Fruit fly (Drosophila melanogaster) whole organism, embryonic: ENCODE data around the gene CG42258.

Experiments
- ATbp ChIP-seq: fragments of 200-800 bp; sonication (Bioruptor generic); optimal IDR thresholded peaks from 2 replicates; lab custom pipeline; 2017; ENCODE audit warnings: missing biosample characterization, mild to moderate bottlenecking, missing genetic modification characterization, missing genetic modification reagents
- Atf6 ChIP-seq: fragments of 200-800 bp; sonication (Bioruptor generic); IDR thresholded peaks from 2 replicates; pipeline ENCODE4 v1.3.6; 2022; ENCODE audit warnings: missing biosample characterization, missing genetic modification characterization
- CG10366 ChIP-seq: fragments of 200-800 bp; sonication (Bioruptor generic); IDR thresholded peaks from 2 replicates; pipeline ENCODE4 v1.3.6; 2022; ENCODE audit warnings: missing biosample characterization, missing genetic modification characterization
- CG11696 ChIP-seq: fragments of 200-800 bp; sonication (Bioruptor generic); IDR thresholded peaks from 2 replicates; pipeline ENCODE4 v1.3.6; 2022; ENCODE audit warnings: missing biosample characterization, missing genetic modification characterization
- CG16779 ChIP-seq: fragments of 200-800 bp; sonication (Bioruptor generic); IDR thresholded peaks from 2 replicates; pipeline ENCODE4 v1.3.6; 2022; ENCODE audit warnings: missing biosample characterization, missing genetic modification characterization
- CG16815 ChIP-seq: fragments of 200-800 bp; sonication (Bioruptor generic); optimal IDR thresholded peaks from 3 replicates; lab custom pipeline; 2017; ENCODE audit warnings: missing biosample characterization, mild to moderate bottlenecking, missing genetic modification characterization
- CG17328 ChIP-seq: fragments of 200-800 bp; sonication (Bioruptor generic); IDR thresholded peaks from 2 replicates; pipeline ENCODE4 v1.3.6; 2022; ENCODE audit warnings: missing biosample characterization, missing genetic modification characterization
- CG17359 ChIP-seq: fragments of 200-800 bp; sonication (Bioruptor generic); optimal IDR thresholded peaks from 3 replicates; lab custom pipeline; 2018; ENCODE audit warnings: missing biosample characterization, mild to moderate bottlenecking, missing genetic modification characterization, moderate library complexity
- CG18599 ChIP-seq: fragments of 200-800 bp; sonication (Bioruptor generic); optimal IDR thresholded peaks from 3 replicates; lab custom pipeline; 2017; ENCODE audit warnings: missing biosample characterization, missing genetic modification characterization, mild to moderate bottlenecking, moderate library complexity, missing genetic modification reagents
- CG2116 ChIP-seq: fragments of 200-800 bp; sonication (Bioruptor generic); optimal IDR thresholded peaks from 3 replicates; lab custom pipeline; 2018; ENCODE audit warnings: missing biosample characterization, mild to moderate bottlenecking, missing genetic modification characterization
- CG3065 ChIP-seq: fragments of 200-800 bp; sonication (Bioruptor generic); optimal IDR thresholded peaks from 2 replicates; lab custom pipeline; 2016; ENCODE audit warnings: missing biosample characterization, missing genetic modification characterization
- CG32532 ChIP-seq: fragments of 200-800 bp; sonication (Bioruptor generic); IDR thresholded peaks from 2 replicates; pipeline ENCODE4 v1.3.6; 2022; ENCODE audit warnings: missing biosample characterization, missing genetic modification characterization
- CG32772 ChIP-seq: fragments of 200-800 bp; sonication (Bioruptor generic); IDR thresholded peaks from 2 replicates; pipeline ENCODE4 v1.3.6; 2022; ENCODE audit warnings: missing biosample characterization, missing genetic modification characterization
- CG3281 ChIP-seq: fragments of 200-800 bp; sonication (Bioruptor generic); optimal IDR thresholded peaks from 3 replicates; lab custom pipeline; 2017; ENCODE audit warnings: missing biosample characterization, mild to moderate bottlenecking, missing genetic modification characterization
- CG34422 ChIP-seq: fragments of 200-800 bp; sonication (Bioruptor generic); IDR thresholded peaks from 3 replicates; pipeline ENCODE4 v1.3.6; 2022; ENCODE audit warnings: missing biosample characterization, missing genetic modification characterization
- CG4328 ChIP-seq: fragments of 200-800 bp; sonication (Bioruptor generic); optimal IDR thresholded peaks from 3 replicates; lab custom pipeline; 2017; ENCODE audit warnings: missing biosample characterization, missing genetic modification reagents, missing genetic modification characterization
- CG43689 ChIP-seq: fragments of 200-800 bp; sonication (Bioruptor generic); IDR thresholded peaks from 2 replicates; pipeline ENCODE4 v1.3.6; 2022; ENCODE audit warnings: missing biosample characterization, missing genetic modification characterization
- CG6654 ChIP-seq: fragments of 200-800 bp; sonication (Bioruptor generic); optimal IDR thresholded peaks from 2 replicates; lab custom pipeline; 2017; ENCODE audit warnings: missing biosample characterization, mild to moderate bottlenecking, missing genetic modification characterization
- CG6683 ChIP-seq: fragments of 200-800 bp; sonication (Bioruptor generic); optimal IDR thresholded peaks from 2 replicates; lab custom pipeline; 2017; ENCODE audit warnings: missing biosample characterization, mild to moderate bottlenecking, missing genetic modification characterization, missing genetic modification reagents
- CG6854 ChIP-seq: fragments of 200-800 bp; sonication (Bioruptor generic); optimal IDR thresholded peaks from 3 replicates; lab custom pipeline; 2017; ENCODE audit warnings: missing biosample characterization, mild to moderate bottlenecking, missing genetic modification characterization
- CG7372 ChIP-seq: fragments of 200-800 bp; sonication (Bioruptor generic); IDR thresholded peaks from 2 replicates; pipeline ENCODE4 v1.3.6; 2022; ENCODE audit warnings: missing biosample characterization, missing genetic modification characterization
- CG7987 ChIP-seq: fragments of 200-800 bp; sonication (Bioruptor generic); optimal IDR thresholded peaks from 2 replicates; lab custom pipeline; 2018; ENCODE audit warnings: missing biosample characterization, mild to moderate bottlenecking, missing genetic modification characterization, moderate library complexity
- CG8290 ChIP-seq, 3 experiments: fragments of 200-800 bp; sonication (Bioruptor generic); optimal IDR thresholded peaks; 2 replicates each; lab custom pipeline; 2016 to 2019; ENCODE audit warnings: missing biosample characterization in 3 of 3, missing genetic modification characterization in 3 of 3, mild to moderate bottlenecking in 2 of 3, moderate library complexity in 1 of 3
- CG9215 ChIP-seq: fragments of 200-800 bp; sonication (Bioruptor generic); IDR thresholded peaks from 2 replicates; pipeline ENCODE4 v1.3.6; 2022; ENCODE audit warnings: missing biosample characterization, missing genetic modification characterization
- CHES-1-like ChIP-seq: fragments of 200-800 bp; sonication (Bioruptor generic); optimal IDR thresholded peaks from 2 replicates; lab custom pipeline; 2016; ENCODE audit warnings: missing biosample characterization, missing genetic modification characterization
- Dref ChIP-seq: fragments of 200-800 bp; sonication (Bioruptor generic); IDR thresholded peaks from 2 replicates; pipeline ENCODE4 v1.3.6; 2022; ENCODE audit warnings: missing biosample characterization, missing genetic modification characterization
- Fer3 ChIP-seq: fragments of 200-800 bp; sonication (Bioruptor generic); optimal IDR thresholded peaks from 2 replicates; lab custom pipeline; 2018; ENCODE audit warnings: missing biosample characterization, mild to moderate bottlenecking, missing genetic modification characterization, moderate library complexity
- HHEX ChIP-seq: fragments of 200-800 bp; sonication (Bioruptor generic); optimal IDR thresholded peaks from 3 replicates; lab custom pipeline; 2017; ENCODE audit warnings: missing biosample characterization, mild to moderate bottlenecking, missing genetic modification characterization, missing genetic modification reagents
- HmgZ ChIP-seq: fragments of 200-800 bp; sonication (Bioruptor generic); optimal IDR thresholded peaks from 2 replicates; lab custom pipeline; 2018; ENCODE audit warnings: missing biosample characterization, mild to moderate bottlenecking, missing genetic modification characterization
- Mrtf ChIP-seq: fragments of 200-800 bp; sonication (Bioruptor generic); IDR thresholded peaks from 3 replicates; pipeline ENCODE4 v1.3.6; 2022; ENCODE audit warnings: missing biosample characterization, missing genetic modification characterization
- Pdp1 ChIP-seq, 2 experiments: fragments of 200-800 bp; sonication (Bioruptor generic); optimal IDR thresholded peaks; 3 replicates each; lab custom pipeline; 2016; ENCODE audit warnings: missing biosample characterization in 2 of 2, missing genetic modification characterization in 2 of 2, mild to moderate bottlenecking in 1 of 2, moderate library complexity in 1 of 2
- TFAM ChIP-seq: fragments of 200-800 bp; sonication (Bioruptor generic); optimal IDR thresholded peaks from 2 replicates; lab custom pipeline; 2017; ENCODE audit warnings: missing biosample characterization, missing genetic modification characterization, inconsistent platforms
- Trl ChIP-seq, 3 experiments: fragments of >200 bp in 2 of 3; fragments of 200-800 bp in 1 of 3; sonication (Bioruptor generic) in 1 of 3; optimal IDR thresholded peaks; 2 replicates in 1 of 3; 3 replicates in 2 of 3; lab custom pipeline; 2016 to 2017; ENCODE audit warnings: missing biosample characterization in 1 of 3, missing genetic modification characterization in 1 of 3
- ash1 ChIP-seq: fragments of 200-800 bp; sonication (Bioruptor generic); optimal IDR thresholded peaks from 2 replicates; lab custom pipeline; 2018; ENCODE audit warnings: missing biosample characterization, mild to moderate bottlenecking, missing genetic modification characterization
- bigmax ChIP-seq: fragments of 200-800 bp; sonication (Bioruptor generic); optimal IDR thresholded peaks from 2 replicates; lab custom pipeline; 2018; ENCODE audit warnings: missing biosample characterization, mild to moderate bottlenecking, missing genetic modification characterization
- bowl ChIP-seq: fragments of 200-800 bp; sonication (Bioruptor generic); IDR thresholded peaks from 2 replicates; pipeline ENCODE4 v1.3.6; 2022; ENCODE audit warnings: missing biosample characterization, missing genetic modification characterization
- dmrt99B ChIP-seq: fragments of 200-800 bp; sonication (Bioruptor generic); optimal IDR thresholded peaks from 2 replicates; lab custom pipeline; 2018; ENCODE audit warnings: missing biosample characterization, mild to moderate bottlenecking, missing genetic modification characterization, moderate library complexity
- gcm ChIP-seq: fragments of 200-800 bp; sonication (Bioruptor generic); optimal IDR thresholded peaks from 2 replicates; lab custom pipeline; 2019; ENCODE audit warnings: missing biosample characterization, mild to moderate bottlenecking, missing genetic modification characterization, moderate library complexity
- gro ChIP-seq: fragments of 200-800 bp; sonication (Bioruptor generic); optimal IDR thresholded peaks from 2 replicates; lab custom pipeline; 2016; ENCODE audit warnings: missing biosample characterization, missing genetic modification characterization
- hkb ChIP-seq, 2 experiments: fragments of 200-800 bp in 1 of 2; fragments of >200 bp in 1 of 2; sonication (Bioruptor generic) in 1 of 2; IDR thresholded peaks in 1 of 2; optimal IDR thresholded peaks in 1 of 2; 2 replicates each; pipeline versions ENCODE4 v1.3.6 to Lab custom; 2017 to 2022; ENCODE audit warnings: missing biosample characterization in 1 of 2, missing genetic modification characterization in 1 of 2
- jigr1 ChIP-seq: fragments of 200-800 bp; sonication (Bioruptor generic); IDR thresholded peaks from 3 replicates; pipeline ENCODE4 v1.3.6; 2022; ENCODE audit warnings: missing biosample characterization, missing genetic modification characterization
- lola ChIP-seq, 3 experiments: fragments of >200 bp in 2 of 3; fragments of 200-800 bp in 1 of 3; sonication (Bioruptor generic) in 1 of 3; optimal IDR thresholded peaks; 2 replicates each; lab custom pipeline; 2017 to 2019; ENCODE audit warnings: missing biosample characterization in 3 of 3, missing genetic modification characterization in 3 of 3, mild to moderate bottlenecking in 1 of 3, moderate library complexity in 1 of 3
- pho ChIP-seq: fragments of 200-800 bp; sonication (Bioruptor generic); optimal IDR thresholded peaks from 2 replicates; lab custom pipeline; 2016; ENCODE audit warnings: missing biosample characterization, missing genetic modification characterization
- prd ChIP-seq, 3 experiments: fragments of >200 bp in 2 of 3; fragments of 200-800 bp in 1 of 3; sonication (Bioruptor generic) in 1 of 3; optimal IDR thresholded peaks in 2 of 3; IDR thresholded peaks in 1 of 3; 2 replicates in 2 of 3; 3 replicates in 1 of 3; pipeline versions ENCODE4 v1.3.6 to Lab custom; 2017 to 2022; ENCODE audit warnings: missing biosample characterization in 1 of 3, missing genetic modification characterization in 1 of 3
- sens-2 ChIP-seq: fragments of 200-800 bp; sonication (Bioruptor generic); IDR thresholded peaks from 2 replicates; pipeline ENCODE4 v1.3.6; 2022; ENCODE audit warnings: missing biosample characterization, missing genetic modification characterization
- toy ChIP-seq: fragments of 200-800 bp; sonication (Bioruptor generic); IDR thresholded peaks from 2 replicates; pipeline ENCODE4 v1.3.6; 2022; ENCODE audit warnings: missing biosample characterization, missing genetic modification characterization
- yki ChIP-seq: fragments of >200 bp; optimal IDR thresholded peaks from 3 replicates; lab custom pipeline; 2018
- zfh1 ChIP-seq: fragments of 200-800 bp; sonication (Bioruptor generic); IDR thresholded peaks from 3 replicates; pipeline ENCODE4 v1.3.6; 2022; ENCODE audit warnings: missing biosample characterization, missing genetic modification characterization

Gene CG42258

dm6 chrX:12469778-12470177 is 6.5 kb downstream of the CG42258 start (continued):
- TF ChIP-seq CG32532 (GFP tag; lab: Robert Waterston, UW), result peak; percentile 71
- peak; percentile 67 for TF ChIP-seq CG3281
- TF ChIP-seq Trl (optimal IDR thresholded peaks at IDR 0.05; lab: Kevin White, UChicago), result no peak
- TF ChIP-seq Trl (GFP tag; optimal IDR thresholded peaks at IDR 0.05; lab: Kevin White, UChicago), result peak; percentile 2
- TF ChIP-seq dmrt99B (tag; lab: Kevin White, UChicago), result peak; percentile 57
- no peak for TF ChIP-seq prd (optimal IDR thresholded peaks at IDR 0.05; lab: Kevin White, UChicago)
- peak; percentile 60; the same call in 2 of the 3 replicates for TF ChIP-seq prd (GFP tag; IDR thresholded peaks at IDR 0.05; lab: Robert Waterston, UW)
- 0 out of 2 replicates have a peak, but pooled peaks have one; percentile 11 for TF ChIP-seq Dref (GFP tag; lab: Robert Waterston, UW)
- no peak for TF ChIP-seq toy (GFP tag; lab: Robert Waterston, UW)
- TF ChIP-seq CG7372 (GFP tag; lab: Robert Waterston, UW), result peak; percentile 63; the same call in 1 of the 2 replicates
- TF ChIP-seq HHEX, result peak; percentile 68
- TF ChIP-seq gro, result peak; percentile 16
- TF ChIP-seq Atf6 (GFP tag; lab: Robert Waterston, UW), result peak; percentile 78
- TF ChIP-seq CG6854 (GFP tag; lab: Kevin White, UChicago), result peak; percentile 55
- 0 out of 2 replicates have a peak, but pooled peaks have one; percentile 40 for TF ChIP-seq CG10366 (GFP tag; lab: Robert Waterston, UW)
- TF ChIP-seq CG11696 (GFP tag; lab: Robert Waterston, UW), result peak; percentile 83
- TF ChIP-seq Fer3 (tag; lab: Kevin White, UChicago), result peak; percentile 63
- TF ChIP-seq CG43689 (GFP tag; lab: Robert Waterston, UW), result no peak
- TF ChIP-seq CG16815, result peak; percentile 36
- no peak for TF ChIP-seq gcm (GFP tag; lab: Kevin White, UChicago)
- peak; percentile 23 for TF ChIP-seq CG6654 (GFP tag; lab: Kevin White, UChicago)
- no peak for TF ChIP-seq CG8290 (GFP tag; optimal IDR thresholded peaks at IDR 0.05; lab: Kevin White, UChicago)
- TF ChIP-seq CG8290 (tag; optimal IDR thresholded peaks at IDR 0.05; lab: Kevin White, UChicago), result no peak
- peak; percentile 65 for TF ChIP-seq CG18599
- TF ChIP-seq Pdp1 (GFP tag; optimal IDR thresholded peaks at IDR 0.05; lab: Kevin White, UChicago), result peak in 1 of 2 experiments; percentile 44
- TF ChIP-seq CG2116 (GFP tag; lab: Kevin White, UChicago), result no peak
- TF ChIP-seq CG6683, result peak; percentile 1
- TF ChIP-seq sens-2 (GFP tag; lab: Robert Waterston, UW), result no peak
- no peak for TF ChIP-seq TFAM (GFP tag; lab: Kevin White, UChicago)
- no peak for TF ChIP-seq hkb (optimal IDR thresholded peaks at IDR 0.05; lab: Kevin White, UChicago)
- TF ChIP-seq hkb (GFP tag; IDR thresholded peaks at IDR 0.05; lab: Robert Waterston, UW), result peak; percentile 10; the same call in 1 of the 2 replicates
- peak; percentile 10 for TF ChIP-seq ATbp (GFP tag; lab: Kevin White, UChicago)
- peak; percentile 61 for TF ChIP-seq CG17359 (tag; lab: Kevin White, UChicago)
- TF ChIP-seq CG32772 (GFP tag; lab: Robert Waterston, UW), result no peak; the same call in none of the 2 replicates
- 0 out of 3 replicates have a peak, but pooled peaks have one; percentile 52 for TF ChIP-seq zfh1
- TF ChIP-seq yki (lab: Kevin White, UChicago), result no peak

dm6 chrX:12470187-12470931 is 7.0 kb downstream of the CG42258 start:
- no peak for TF ChIP-seq CHES-1-like (GFP tag; lab: Kevin White, UChicago)
- no peak for TF ChIP-seq pho (GFP tag; lab: Kevin White, UChicago)
- peak; percentile 47; the same call in 1 of the 3 replicates for TF ChIP-seq CG34422 (GFP tag; lab: Robert Waterston, UW)
- peak; percentile 75 for TF ChIP-seq Atf6 (GFP tag; lab: Robert Waterston, UW)
- no peak for TF ChIP-seq CG3065 (GFP tag; lab: Kevin White, UChicago)
- TF ChIP-seq CG16779 (GFP tag; lab: Robert Waterston, UW), result no peak
- peak in 1 of 3 experiments; percentile 2 for TF ChIP-seq lola (GFP tag; optimal IDR thresholded peaks at IDR 0.05; lab: Kevin White, UChicago)
- TF ChIP-seq CG9215 (GFP tag; lab: Robert Waterston, UW), result peak; percentile 72
- no peak for TF ChIP-seq bigmax (GFP tag; lab: Kevin White, UChicago)
- TF ChIP-seq jigr1, result no peak
- no peak for TF ChIP-seq bowl (GFP tag; lab: Robert Waterston, UW)
- no peak for TF ChIP-seq HmgZ (tag; lab: Kevin White, UChicago)
- TF ChIP-seq Mrtf (GFP tag; lab: Robert Waterston, UW), result peak; percentile 62; the same call in 2 of the 3 replicates
- no peak for TF ChIP-seq ash1 (GFP tag; lab: Kevin White, UChicago)
- no peak for TF ChIP-seq CG7987 (GFP tag; lab: Kevin White, UChicago)
- peak; percentile 39 for TF ChIP-seq CG4328
- peak; percentile 36; the same call in 1 of the 2 replicates for TF ChIP-seq CG17328
